Worm (Caenorhabditis elegans) whole organism, L1 larva: Measurements from ENCODE around the gene B0035.21.

Experiments
- C16A3.4 ChIP-seq: fragments of 150-350 bp; optimal IDR thresholded peaks from 2 replicates; lab custom pipeline; 2014; ENCODE audit warnings: missing biosample characterization, missing genetic modification characterization
- alr-1 ChIP-seq: fragments of 200-800 bp; sonication (Bioruptor generic); optimal IDR thresholded peaks from 2 replicates; lab custom pipeline; 2018; ENCODE audit warnings: borderline replicate concordance, mild to moderate bottlenecking, missing genetic modification characterization, missing compliant biosample characterization
- aly-2 ChIP-seq: fragments of 150-350 bp; optimal IDR thresholded peaks from 2 replicates; lab custom pipeline; 2014; ENCODE audit warnings: missing biosample characterization, missing genetic modification characterization
- ama-1 ChIP-seq: fragments of 150-350 bp; optimal IDR thresholded peaks from 2 replicates; lab custom pipeline; 2014
- blmp-1 ChIP-seq: fragments of 150-350 bp; optimal IDR thresholded peaks from 2 replicates; lab custom pipeline; 2014; ENCODE audit warnings: missing biosample characterization, missing genetic modification characterization
- ceh-63 ChIP-seq: fragments of 200-800 bp; sonication (Bioruptor generic); optimal IDR thresholded peaks from 2 replicates; lab custom pipeline; 2018; ENCODE audit warnings: mild to moderate bottlenecking, missing genetic modification characterization, missing compliant biosample characterization
- ceh-8 ChIP-seq: fragments of 200-800 bp; sonication (Bioruptor generic); optimal IDR thresholded peaks from 2 replicates; lab custom pipeline; 2018; ENCODE audit warnings: mild to moderate bottlenecking, missing genetic modification characterization, moderate library complexity, missing compliant biosample characterization
- ceh-82 ChIP-seq, 3 experiments: fragments of 150-350 bp in 1 of 3; sonication (generic microtip) in 2 of 3; optimal IDR thresholded peaks; 2 replicates each; lab custom pipeline; 2014 to 2017; ENCODE audit warnings: missing biosample characterization in 3 of 3, missing genetic modification characterization in 3 of 3
- dpl-1 ChIP-seq, 3 experiments: fragments of 150-350 bp in 2 of 3; sonication (generic microtip) in 1 of 3; optimal IDR thresholded peaks; 2 replicates each; lab custom pipeline; 2014 to 2017; ENCODE audit warnings: missing biosample characterization in 3 of 3, missing genetic modification characterization in 3 of 3, missing genetic modification reagents in 3 of 3
- efl-1 ChIP-seq, 4 experiments: fragments of 150-350 bp; optimal IDR thresholded peaks in 3 of 4; peaks in 1 of 4; 1 replicate in 1 of 4; 2 replicates in 3 of 4; lab custom pipeline; 2014; ENCODE audit warnings: missing biosample characterization in 2 of 4, missing genetic modification characterization in 2 of 4, missing genetic modification reagents in 2 of 4
- efl-3 ChIP-seq: fragments of 200-800 bp; sonication (Bioruptor generic); optimal IDR thresholded peaks from 2 replicates; lab custom pipeline; 2018; ENCODE audit warnings: mild to moderate bottlenecking, missing genetic modification characterization, missing compliant biosample characterization
- ets-5 ChIP-seq: fragments of 200-800 bp; sonication (Bioruptor generic); IDR thresholded peaks from 2 replicates; pipeline ENCODE4 v1.3.6; 2022; ENCODE audit warnings: missing genetic modification characterization, missing compliant biosample characterization
- fos-1 ChIP-seq: fragments of 150-350 bp; optimal IDR thresholded peaks from 2 replicates; lab custom pipeline; 2014; ENCODE audit warnings: missing biosample characterization, missing genetic modification characterization
- grh-1 ChIP-seq: fragments of 200-800 bp; sonication (Bioruptor generic); IDR thresholded peaks from 2 replicates; pipeline ENCODE4 v1.3.6; 2022; ENCODE audit warnings: missing genetic modification reagents, missing genetic modification characterization, missing compliant biosample characterization
- hlh-17 ChIP-seq: fragments of 200-800 bp; sonication (Bioruptor generic); optimal IDR thresholded peaks from 2 replicates; lab custom pipeline; 2018; ENCODE audit warnings: missing genetic modification characterization, mild to moderate bottlenecking, missing compliant biosample characterization, moderate library complexity, borderline replicate concordance
- hpl-2 ChIP-seq: fragments of 150-350 bp; optimal IDR thresholded peaks from 2 replicates; lab custom pipeline; 2014; ENCODE audit warnings: missing biosample characterization, missing genetic modification reagents, missing genetic modification characterization
- isw-1 ChIP-seq: fragments of 200-800 bp; sonication (Bioruptor generic); IDR thresholded peaks from 2 replicates; pipeline ENCODE4 v1.3.6; 2022; ENCODE audit warnings: missing genetic modification characterization, missing compliant biosample characterization
- lin-13 ChIP-seq: fragments of 150-350 bp; optimal IDR thresholded peaks from 2 replicates; lab custom pipeline; 2014; ENCODE audit warnings: missing biosample characterization, missing genetic modification reagents, missing genetic modification characterization
- lin-14 ChIP-seq: fragments of 200-800 bp; sonication (Bioruptor generic); optimal IDR thresholded peaks from 2 replicates; lab custom pipeline; 2018; ENCODE audit warnings: mild to moderate bottlenecking, missing genetic modification characterization, moderate library complexity, missing compliant biosample characterization
- lin-35 ChIP-seq, 2 experiments: fragments of 150-350 bp; optimal IDR thresholded peaks; 2 replicates each; lab custom pipeline; 2014; ENCODE audit warnings: missing biosample characterization in 2 of 2, missing genetic modification characterization in 2 of 2, missing genetic modification reagents in 2 of 2
- lin-39 ChIP-seq: fragments of 150-350 bp; optimal IDR thresholded peaks from 2 replicates; lab custom pipeline; 2014; ENCODE audit warnings: missing biosample characterization, missing genetic modification reagents, missing genetic modification characterization
- lsy-2 ChIP-seq, 2 experiments: fragments of 150-350 bp; optimal IDR thresholded peaks; 2 replicates each; lab custom pipeline; 2014; ENCODE audit warnings: missing biosample characterization in 2 of 2, missing genetic modification characterization in 2 of 2
- mab-9 ChIP-seq: fragments of 200-800 bp; sonication (Bioruptor generic); IDR thresholded peaks from 2 replicates; pipeline ENCODE4 v1.3.6; 2022; ENCODE audit warnings: missing genetic modification reagents, missing genetic modification characterization, missing compliant biosample characterization
- mdl-1 ChIP-seq, 2 experiments: fragments of 150-350 bp; optimal IDR thresholded peaks; 2 replicates each; lab custom pipeline; 2014 to 2017; ENCODE audit warnings: missing biosample characterization in 2 of 2, missing genetic modification characterization in 2 of 2, inconsistent platforms in 1 of 2
- mep-1 ChIP-seq: fragments of 150-350 bp; optimal IDR thresholded peaks from 2 replicates; lab custom pipeline; 2014; ENCODE audit warnings: missing biosample characterization, missing genetic modification characterization
- nhr-12 ChIP-seq: sonication (generic microtip); optimal IDR thresholded peaks from 2 replicates; lab custom pipeline; 2017; ENCODE audit warnings: missing biosample characterization, missing genetic modification characterization
- nhr-19 ChIP-seq: fragments of 200-800 bp; sonication (Bioruptor generic); conservative IDR thresholded peaks from 2 replicates; pipeline ENCODE4 v1.3.6; 2022; ENCODE audit warnings: missing genetic modification characterization, missing compliant biosample characterization
- nhr-20 ChIP-seq: sonication (generic microtip); optimal IDR thresholded peaks from 2 replicates; lab custom pipeline; 2016; ENCODE audit warnings: mild to moderate bottlenecking, missing genetic modification characterization, missing compliant biosample characterization
- nhr-71 ChIP-seq: sonication (generic microtip); optimal IDR thresholded peaks from 2 replicates; lab custom pipeline; 2016; ENCODE audit warnings: mild to moderate bottlenecking, missing genetic modification characterization, moderate library complexity, missing compliant biosample characterization
- nhr-84 ChIP-seq: sonication (generic microtip); optimal IDR thresholded peaks from 2 replicates; lab custom pipeline; 2017; ENCODE audit warnings: missing biosample characterization, missing genetic modification characterization
- nhr-90 ChIP-seq: sonication (generic microtip); optimal IDR thresholded peaks from 2 replicates; lab custom pipeline; 2016; ENCODE audit warnings: mild to moderate bottlenecking, missing genetic modification characterization, missing compliant biosample characterization; ENCODE audit not compliant: poor library complexity
- pag-3 ChIP-seq: sonication (generic microtip); optimal IDR thresholded peaks from 2 replicates; lab custom pipeline; 2017; ENCODE audit warnings: missing genetic modification characterization, mild to moderate bottlenecking, missing compliant biosample characterization, antibody characterized with exemption, borderline replicate concordance; ENCODE audit not compliant: insufficient read depth
- pax-3 ChIP-seq: fragments of 200-800 bp; sonication (Bioruptor generic); optimal IDR thresholded peaks from 2 replicates; lab custom pipeline; 2018; ENCODE audit warnings: mild to moderate bottlenecking, missing genetic modification characterization, moderate library complexity, missing compliant biosample characterization
- pqm-1 ChIP-seq: sonication (generic microtip); optimal IDR thresholded peaks from 3 replicates; lab custom pipeline; 2017; ENCODE audit warnings: missing biosample characterization, missing genetic modification characterization
- rnt-1 ChIP-seq: sonication (generic microtip); optimal IDR thresholded peaks from 2 replicates; lab custom pipeline; 2016; ENCODE audit warnings: mild to moderate bottlenecking, missing genetic modification characterization, moderate library complexity, missing compliant biosample characterization
- skn-1 ChIP-seq: fragments of 150-350 bp; optimal IDR thresholded peaks from 2 replicates; lab custom pipeline; 2014; ENCODE audit warnings: missing biosample characterization, missing genetic modification characterization
- snpc-4 ChIP-seq: fragments of 150-350 bp; optimal IDR thresholded peaks from 2 replicates; lab custom pipeline; 2014; ENCODE audit warnings: missing biosample characterization, missing genetic modification characterization
- sup-37 ChIP-seq: fragments of 200-800 bp; sonication (Bioruptor generic); optimal IDR thresholded peaks from 2 replicates; lab custom pipeline; 2018; ENCODE audit warnings: mild to moderate bottlenecking, missing genetic modification characterization, missing compliant biosample characterization
- swsn-7 ChIP-seq: sonication (generic microtip); optimal IDR thresholded peaks from 2 replicates; lab custom pipeline; 2016; ENCODE audit warnings: missing genetic modification characterization, missing compliant biosample characterization
- tlp-1 ChIP-seq: fragments of 150-350 bp; optimal IDR thresholded peaks from 2 replicates; lab custom pipeline; 2014; ENCODE audit warnings: missing biosample characterization, missing genetic modification characterization
- unc-130 ChIP-seq: fragments of 150-350 bp; optimal IDR thresholded peaks from 2 replicates; lab custom pipeline; 2017; ENCODE audit warnings: missing biosample characterization, missing genetic modification characterization, inconsistent platforms
- unc-62 ChIP-seq: fragments of 150-350 bp; optimal IDR thresholded peaks from 2 replicates; lab custom pipeline; 2014; ENCODE audit warnings: missing biosample characterization, missing genetic modification reagents, missing genetic modification characterization
- unc-98 ChIP-seq: fragments of 200-800 bp; sonication (Bioruptor generic); IDR thresholded peaks from 2 replicates; pipeline ENCODE4 v1.3.6; 2022; ENCODE audit warnings: missing genetic modification characterization, missing compliant biosample characterization
- vab-15 ChIP-seq: sonication (generic microtip); optimal IDR thresholded peaks from 2 replicates; lab custom pipeline; 2017; ENCODE audit warnings: missing genotype, mild to moderate bottlenecking, missing genetic modification characterization, missing compliant biosample characterization
- zag-1 ChIP-seq: fragments of 150-350 bp; optimal IDR thresholded peaks from 2 replicates; lab custom pipeline; 2014; ENCODE audit warnings: missing biosample characterization, missing genetic modification characterization
- zip-4 ChIP-seq: fragments of 200-800 bp; sonication (Bioruptor generic); optimal IDR thresholded peaks from 2 replicates; lab custom pipeline; 2018; ENCODE audit warnings: mild to moderate bottlenecking, missing genetic modification characterization, moderate library complexity, missing compliant biosample characterization
- ztf-11 ChIP-seq, 2 experiments: sonication (generic microtip); optimal IDR thresholded peaks; 2 replicates each; lab custom pipeline; 2016 to 2017; ENCODE audit warnings: missing genetic modification characterization in 2 of 2, missing biosample characterization in 1 of 2, missing compliant biosample characterization in 1 of 2
- ztf-4 ChIP-seq: fragments of 150-350 bp; optimal IDR thresholded peaks from 2 replicates; lab custom pipeline; 2014; ENCODE audit warnings: missing biosample characterization, missing genetic modification characterization

Gene B0035.21

ce11 chrIV:11326939-11327565 lies at the start of gene B0035.21:
TSS of gene B0035.21 (plus strand) at chrIV:11327260.
- TF ChIP-seq unc-98 (GFP tag; lab: Robert Waterston, UW), result no peak
- TF ChIP-seq efl-1 (optimal IDR thresholded peaks at IDR 0.05; lab: Kevin White, UChicago), result no peak
- peak in 1 of 2 experiments; percentile 59 for TF ChIP-seq efl-1 (GFP tag; optimal IDR thresholded peaks at IDR 0.05 in 1 of 2; lab: Kevin White, UChicago)
- no peak for TF ChIP-seq alr-1 (tag; lab: Kevin White, UChicago)
- TF ChIP-seq rnt-1 (tag; lab: Kevin White, UChicago), result no peak
- TF ChIP-seq ztf-11 (tag; optimal IDR thresholded peaks at IDR 0.05; lab: Kevin White, UChicago), result no peak

ce11 chrIV:11284102-11284531 lies 42.9 kb upstream of the B0035.21 start:
- TF ChIP-seq zag-1, result no peak
- TF ChIP-seq pax-3, result no peak
- TF ChIP-seq efl-3, result no peak
- TF ChIP-seq isw-1 (GFP tag; lab: Robert Waterston, UW), result no peak
- TF ChIP-seq lin-39, result no peak
- TF ChIP-seq nhr-19, result no peak; the same call in 1 of the 2 replicates
- no peak for TF ChIP-seq C16A3.4
- no peak for TF ChIP-seq mep-1 (tag; lab: Kevin White, UChicago)
- no peak for TF ChIP-seq vab-15 (tag; lab: Kevin White, UChicago)
- no peak for TF ChIP-seq ceh-8 (GFP tag; lab: Kevin White, UChicago)
- no peak for TF ChIP-seq blmp-1 (tag; lab: Kevin White, UChicago)
- peak in 1 of 2 experiments; percentile 13 for TF ChIP-seq efl-1 (optimal IDR thresholded peaks at IDR 0.05; lab: Kevin White, UChicago)
- peak in 1 of 2 experiments; percentile 89 for TF ChIP-seq efl-1 (GFP tag; optimal IDR thresholded peaks at IDR 0.05 in 1 of 2; lab: Kevin White, UChicago)
- TF ChIP-seq snpc-4 (tag; lab: Kevin White, UChicago), result no peak
- TF ChIP-seq lin-14 (GFP tag; lab: Kevin White, UChicago), result no peak
- no peak for TF ChIP-seq aly-2 (tag; lab: Kevin White, UChicago)
- TF ChIP-seq ama-1 (lab: Kevin White, UChicago), result no peak
- TF ChIP-seq skn-1 (tag; lab: Kevin White, UChicago), result no peak
- no peak for TF ChIP-seq pag-3 (tag; lab: Kevin White, UChicago)
- peak; percentile 6 for TF ChIP-seq sup-37 (GFP tag; lab: Kevin White, UChicago)
- no peak for TF ChIP-seq nhr-71 (tag; lab: Kevin White, UChicago)
- TF ChIP-seq lsy-2 (tag; optimal IDR thresholded peaks at IDR 0.05; lab: Kevin White, UChicago), result peak in 1 of 2 experiments; percentile 20
- TF ChIP-seq swsn-7 (tag; lab: Kevin White, UChicago), result no peak
- peak in 1 of 2 experiments; percentile 25 for TF ChIP-seq mdl-1 (tag; optimal IDR thresholded peaks at IDR 0.05; lab: Kevin White, UChicago)
- TF ChIP-seq ets-5, result no peak
- no peak for TF ChIP-seq hlh-17 (GFP tag; lab: Kevin White, UChicago)
- TF ChIP-seq nhr-20 (tag; lab: Kevin White, UChicago), result peak; percentile 37
- TF ChIP-seq unc-130 (tag; lab: Kevin White, UChicago), result no peak
- no peak for TF ChIP-seq tlp-1 (tag; lab: Kevin White, UChicago)
- TF ChIP-seq lin-35 (GFP tag; optimal IDR thresholded peaks at IDR 0.05; lab: Kevin White, UChicago), result peak in 1 of 2 experiments; percentile 48
- no peak for TF ChIP-seq mab-9
- no peak for TF ChIP-seq nhr-84 (tag; lab: Kevin White, UChicago)
- TF ChIP-seq dpl-1 (GFP tag; optimal IDR thresholded peaks at IDR 0.05; lab: Kevin White, UChicago), result no peak
- no peak for TF ChIP-seq ceh-63
- no peak for TF ChIP-seq grh-1 (GFP tag; lab: Robert Waterston, UW)
- no peak for TF ChIP-seq ztf-4 (tag; lab: Kevin White, UChicago)
- TF ChIP-seq lin-13, result no peak
- TF ChIP-seq nhr-12 (tag; lab: Kevin White, UChicago), result no peak
- TF ChIP-seq hpl-2 (GFP tag; lab: Kevin White, UChicago), result no peak
- no peak for TF ChIP-seq fos-1 (tag; lab: Kevin White, UChicago)
- TF ChIP-seq pqm-1 (tag; lab: Kevin White, UChicago), result peak; percentile 28
- no peak for TF ChIP-seq ztf-11 (tag; optimal IDR thresholded peaks at IDR 0.05; lab: Kevin White, UChicago)
- no peak for TF ChIP-seq rnt-1 (tag; lab: Kevin White, UChicago)
- TF ChIP-seq ceh-82 (tag; optimal IDR thresholded peaks at IDR 0.05; lab: Kevin White, UChicago), result peak in 1 of 3 experiments; percentile 1
- no peak for TF ChIP-seq unc-62 (GFP tag; lab: Kevin White, UChicago)
- TF ChIP-seq zip-4 (GFP tag; lab: Kevin White, UChicago), result no peak
- TF ChIP-seq nhr-90 (tag; lab: Kevin White, UChicago), result peak; percentile 50
